Fruit fly (Drosophila melanogaster): ENCODE results near the gene CG34174.

dm6 chr2L:2220573-2221332 lies 6.7 kb downstream of the CG34174 start, which contains the start of gene papi:
- TF ChIP-seq N (GFP tag; optimal IDR thresholded peaks at IDR 0.05) (no peak), psq (GFP tag; optimal IDR thresholded peaks at IDR 0.05) (no peak), dmrt93B (GFP tag; optimal IDR thresholded peaks at IDR 0.05) (no peak), Myc (optimal IDR thresholded peaks at IDR 0.05) (no peak), fru (GFP tag; optimal IDR thresholded peaks at IDR 0.05) (no peak), pan (optimal IDR thresholded peaks at IDR 0.05) (no peak), jim (GFP tag; optimal IDR thresholded peaks at IDR 0.05) (no peak), dsf (GFP tag; optimal IDR thresholded peaks at IDR 0.05; ENCODE audit: borderline replicate concordance) (no peak), Abd-B (GFP tag; optimal IDR thresholded peaks at IDR 0.05) (no peak), sage (GFP tag; optimal IDR thresholded peaks at IDR 0.05) (no peak), h (GFP tag; optimal IDR thresholded peaks at IDR 0.05) (no peak), br (GFP tag; optimal IDR thresholded peaks at IDR 0.05) (no peak), Hr78 (GFP tag; optimal IDR thresholded peaks at IDR 0.05) (no peak)
